Fruit fly (Drosophila melanogaster): ENCODE data around the gene grk.

Gene grk

DNA sequence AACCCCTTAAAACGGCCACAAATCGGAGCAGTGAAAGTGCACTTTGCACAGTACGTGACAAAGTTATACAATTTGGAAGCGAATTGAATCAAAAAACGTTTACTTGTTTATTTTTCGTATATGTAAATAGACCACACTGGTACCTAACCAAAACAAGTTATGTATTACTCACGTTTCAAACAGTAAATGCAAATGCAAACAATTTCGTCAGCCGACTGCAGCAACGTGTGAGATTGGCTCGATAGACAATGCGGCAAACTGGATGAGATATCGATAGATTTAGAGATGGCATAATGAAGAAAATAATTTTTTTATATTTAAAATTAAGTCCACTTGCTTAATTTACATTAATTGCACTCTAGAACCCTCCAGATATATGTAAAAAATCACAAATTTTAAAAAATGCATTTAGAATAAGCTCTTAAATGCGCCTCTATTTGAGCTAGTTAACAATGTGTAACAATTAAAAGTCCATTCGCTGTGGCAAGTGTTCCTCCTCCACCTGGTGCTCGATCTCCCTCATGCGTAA lies 51.8 kb downstream of the grk start, which contains the start of gene AlaRS (continued):
- TF ChIP-seq Ssrp (tag; optimal IDR thresholded peaks at IDR 0.05): peak; percentile 4
- peak; percentile 47; the same call in 2 of the 3 replicates for TF ChIP-seq vnd (GFP tag; IDR thresholded peaks at IDR 0.05; ENCODE audit: partially characterized antibody)
- TF ChIP-seq CoRest (tag; optimal IDR thresholded peaks at IDR 0.05): peak; percentile 42
- TF ChIP-seq CG13775 (GFP tag; optimal IDR thresholded peaks at IDR 0.05): peak; percentile 44
- TF ChIP-seq CG6689 (GFP tag; IDR thresholded peaks at IDR 0.05): peak; percentile 24; the same call in 1 of the 2 replicates
- peak; percentile 67 for TF ChIP-seq CG17829 (tag; optimal IDR thresholded peaks at IDR 0.05)
- TF ChIP-seq Lpt (GFP tag; optimal IDR thresholded peaks at IDR 0.05): no peak
- peak; percentile 46 for TF ChIP-seq CG7839 (tag; optimal IDR thresholded peaks at IDR 0.05)
- no peak for TF ChIP-seq Antp (GFP tag; optimal IDR thresholded peaks at IDR 0.05)
- TF ChIP-seq Med (GFP tag): peak; percentile 75
- TF ChIP-seq Max (GFP tag; optimal IDR thresholded peaks at IDR 0.05): peak; percentile 36
- TF ChIP-seq esg (GFP tag; conservative IDR thresholded peaks at IDR 0.05): peak; percentile 18; the same call in 1 of the 2 replicates
- TF ChIP-seq exex (tag; optimal IDR thresholded peaks at IDR 0.05): peak; percentile 5
- peak; percentile 9 for TF ChIP-seq Deaf1 (tag; optimal IDR thresholded peaks at IDR 0.05)
- peak; percentile 29 for TF ChIP-seq HmgZ (tag; optimal IDR thresholded peaks at IDR 0.05)
- TF ChIP-seq CG18262 (tag; optimal IDR thresholded peaks at IDR 0.05): peak; percentile 53
- peak; percentile 16 for TF ChIP-seq Chrac-16 (GFP tag; optimal IDR thresholded peaks at IDR 0.05)
- TF ChIP-seq sens (GFP tag): peak; percentile 88
- TF ChIP-seq Sox102F (GFP tag; optimal IDR thresholded peaks at IDR 0.05): peak; percentile 31
- TF ChIP-seq Hmr (GFP tag; optimal IDR thresholded peaks at IDR 0.05): peak; percentile 30
- peak; percentile 27 for TF ChIP-seq lab (GFP tag; optimal IDR thresholded peaks at IDR 0.05)
- no peak for TF ChIP-seq CG5245 (GFP tag; optimal IDR thresholded peaks at IDR 0.05)
- peak; percentile 71 for TF ChIP-seq Sry-δ (GFP tag; optimal IDR thresholded peaks at IDR 0.05)
- peak; percentile 40 for TF ChIP-seq Nf-YC (tag; optimal IDR thresholded peaks at IDR 0.05)
- peak; percentile 35 for TF ChIP-seq CG2129 (GFP tag; IDR thresholded peaks at IDR 0.05; ENCODE audit: partially characterized antibody)
- TF ChIP-seq CG12942 (GFP tag; optimal IDR thresholded peaks at IDR 0.05): peak; percentile 4
- TF ChIP-seq Hr3 (GFP tag; optimal IDR thresholded peaks at IDR 0.05): peak; percentile 24
- TF ChIP-seq MBD-R2 (GFP tag; IDR thresholded peaks at IDR 0.05): peak; percentile 72
- peak; percentile 41 for TF ChIP-seq unpg (GFP tag; optimal IDR thresholded peaks at IDR 0.05)
- TF ChIP-seq CG18599 (GFP tag; optimal IDR thresholded peaks at IDR 0.05): peak; percentile 56
- TF ChIP-seq Spps (tag; optimal IDR thresholded peaks at IDR 0.05): peak; percentile 23
- peak; percentile 57 for TF ChIP-seq Fer1 (GFP tag; optimal IDR thresholded peaks at IDR 0.05)
- TF ChIP-seq Scr (GFP tag; IDR thresholded peaks at IDR 0.05; ENCODE audit: partially characterized antibody): peak; percentile 75
- peak; percentile 41; the same call in 1 of the 2 replicates for TF ChIP-seq Rfx (GFP tag; IDR thresholded peaks at IDR 0.05)
- peak; percentile 18 for TF ChIP-seq Six4 (GFP tag; optimal IDR thresholded peaks at IDR 0.05)
- peak; percentile 59; the same call in 2 of the 3 replicates for TF ChIP-seq knrl (GFP tag; IDR thresholded peaks at IDR 0.05; ENCODE audit: partially characterized antibody)
- no peak for TF ChIP-seq psq (GFP tag; optimal IDR thresholded peaks at IDR 0.05)
- no peak for TF ChIP-seq CG8281 (tag; optimal IDR thresholded peaks at IDR 0.05)
- peak; percentile 4 for TF ChIP-seq NfI (GFP tag; optimal IDR thresholded peaks at IDR 0.05)
- no peak for TF ChIP-seq NFAT (GFP tag; IDR thresholded peaks at IDR 0.05)
- TF ChIP-seq HHEX (GFP tag; optimal IDR thresholded peaks at IDR 0.05): peak; percentile 15
- peak; percentile 40; the same call in 1 of the 3 replicates for TF ChIP-seq ci (GFP tag; IDR thresholded peaks at IDR 0.05)
- 0 out of 2 replicates have a peak, but pooled peaks have one; percentile 21 for TF ChIP-seq stc (GFP tag; IDR thresholded peaks at IDR 0.05)
- peak; percentile 20 for TF ChIP-seq CG1233 (GFP tag; optimal IDR thresholded peaks at IDR 0.05)
- TF ChIP-seq odd (GFP tag; optimal IDR thresholded peaks at IDR 0.05): peak; percentile 27
- peak; percentile 70 for TF ChIP-seq BEAF-32 (GFP tag; optimal IDR thresholded peaks at IDR 0.05)
- TF ChIP-seq CG8359 (GFP tag; optimal IDR thresholded peaks at IDR 0.05; ENCODE audit: borderline replicate concordance): no peak
- TF ChIP-seq chinmo (GFP tag; IDR thresholded peaks at IDR 0.05; ENCODE audit: partially characterized antibody): peak; percentile 83; the same call in 2 of the 4 replicates
- TF ChIP-seq CG18764 (GFP tag; optimal IDR thresholded peaks at IDR 0.05): peak; percentile 7

Measured in whole organism, embryonic.